Worm (Caenorhabditis elegans) whole organism, midembryonic: ENCODE measurements around the gene his-3.

Source experiments
- T22C8.4 ChIP-seq: fragments of 200-800 bp; sonication (Bioruptor generic); IDR thresholded peaks from 2 replicates; pipeline ENCODE4 v1.3.6; 2022; ENCODE audit warnings: missing genetic modification characterization, missing compliant biosample characterization
- cog-1 ChIP-seq: sonication (generic microtip); optimal IDR thresholded peaks from 2 replicates; lab custom pipeline; 2016; ENCODE audit warnings: missing genetic modification characterization, missing compliant biosample characterization
- flt-1 ChIP-seq: fragments of 200-800 bp; sonication (Bioruptor generic); IDR thresholded peaks from 2 replicates; pipeline ENCODE4 v1.3.6; 2022; ENCODE audit warnings: missing genetic modification characterization, missing compliant biosample characterization
- klf-2 ChIP-seq: fragments of 200-800 bp; sonication (Bioruptor generic); conservative IDR thresholded peaks from 2 replicates; pipeline ENCODE4 v1.3.6; 2022; ENCODE audit warnings: missing genetic modification reagents, missing genetic modification characterization, missing compliant biosample characterization
- med-1 ChIP-seq: sonication (generic microtip); optimal IDR thresholded peaks from 2 replicates; lab custom pipeline; 2017; ENCODE audit warnings: missing genetic modification characterization, mild to moderate bottlenecking, missing compliant biosample characterization, antibody characterized with exemption, missing genetic modification reagents; ENCODE audit not compliant: insufficient read depth
- ref-1 ChIP-seq: fragments of 200-800 bp; sonication (Bioruptor generic); conservative IDR thresholded peaks from 2 replicates; pipeline ENCODE4 v1.3.6; 2022; ENCODE audit warnings: missing genetic modification reagents, missing genetic modification characterization, missing compliant biosample characterization
- tab-1 ChIP-seq: fragments of 200-800 bp; sonication (Bioruptor generic); IDR thresholded peaks from 2 replicates; pipeline ENCODE4 v1.3.6; 2022; ENCODE audit warnings: missing genetic modification characterization, missing compliant biosample characterization
- ztf-23 ChIP-seq: fragments of 200-800 bp; sonication (Bioruptor generic); IDR thresholded peaks from 2 replicates; pipeline ENCODE4 v1.3.6; 2022; ENCODE audit warnings: missing genetic modification reagents, missing genetic modification characterization, missing compliant biosample characterization
- ztf-29 ChIP-seq: fragments of 200-800 bp; sonication (Bioruptor generic); IDR thresholded peaks from 2 replicates; pipeline ENCODE4 v1.3.6; 2022; ENCODE audit warnings: missing genetic modification reagents, missing genetic modification characterization, missing compliant biosample characterization

The his-3 gene

ce11 chrV:16041412-16041811 lies 804 bp downstream of the his-3 start:
- no peak for TF ChIP-seq klf-2
- no peak for TF ChIP-seq ztf-23 (GFP tag; lab: Robert Waterston, UW)
- no peak for TF ChIP-seq cog-1 (tag; lab: Kevin White, UChicago)
- no peak for TF ChIP-seq flt-1
- TF ChIP-seq ref-1 (GFP tag; lab: Robert Waterston, UW) = no peak
- TF ChIP-seq tab-1 (GFP tag; lab: Robert Waterston, UW) = no peak
- TF ChIP-seq ztf-29 (GFP tag; lab: Robert Waterston, UW) = no peak

- 0 out of 2 replicates have a peak, but pooled peaks have one; percentile 3 for TF ChIP-seq klf-2
- TF ChIP-seq flt-1 = peak; percentile 81
- 0 out of 2 replicates have a peak, but pooled peaks have one; percentile 35 for TF ChIP-seq ztf-23 (GFP tag; lab: Robert Waterston, UW)
Measured at ce11 chrV:16041925-16042742, 1.5 kb downstream of the his-3 start, which contains the start of the genes his-2 and his-1. his-2 (minus strand) TSS chrV:16042283. his-1 (plus strand) TSS chrV:16042520.

- no peak for TF ChIP-seq tab-1 (GFP tag; lab: Robert Waterston, UW)
- TF ChIP-seq ztf-23 (GFP tag; lab: Robert Waterston, UW) = no peak
- no peak for TF ChIP-seq ref-1 (GFP tag; lab: Robert Waterston, UW)
- no peak; the same call in 1 of the 2 replicates for TF ChIP-seq flt-1
Measured at ce11 chrV:16042743-16043014, 2.1 kb downstream of the his-3 start.

- TF ChIP-seq cog-1 (tag; lab: Kevin White, UChicago) (no peak), ref-1 (GFP tag; lab: Robert Waterston, UW) (no peak), klf-2 (no peak), flt-1 (no peak), ztf-23 (GFP tag; lab: Robert Waterston, UW) (no peak), ztf-29 (GFP tag; lab: Robert Waterston, UW) (no peak), tab-1 (GFP tag; lab: Robert Waterston, UW) (no peak)
Measured at ce11 chrV:16043686-16044085, 3.1 kb downstream of the his-3 start.

ce11 chrV:16045837-16046236 lies 5.2 kb downstream of the his-3 start, which contains the start of gene T10C6.15:
T10C6.15 (minus strand) TSS chrV:16045940.
- TF ChIP-seq cog-1 (tag; lab: Kevin White, UChicago) (no peak), med-1 (no peak), tab-1 (GFP tag; lab: Robert Waterston, UW) (no peak), klf-2 (no peak), ztf-23 (GFP tag; lab: Robert Waterston, UW) (no peak), flt-1 (no peak), ztf-29 (GFP tag; lab: Robert Waterston, UW) (no peak), T22C8.4 (GFP tag; lab: Robert Waterston, UW) (no peak)

- TF ChIP-seq ztf-23 (GFP tag; lab: Robert Waterston, UW) (no peak), ref-1 (GFP tag; lab: Robert Waterston, UW) (no peak), ztf-29 (GFP tag; lab: Robert Waterston, UW) (no peak), flt-1 (no peak), klf-2 (no peak), cog-1 (tag; lab: Kevin White, UChicago) (no peak), tab-1 (GFP tag; lab: Robert Waterston, UW) (no peak), T22C8.4 (GFP tag; lab: Robert Waterston, UW) (no peak), med-1 (no peak)
Measured at ce11 chrV:16046573-16046972, 6.0 kb downstream of the his-3 start, which contains the start of gene ZK285.2. ZK285.2 (plus strand) TSS chrV:16046873.

ce11 chrV:16047052-16047451 lies 6.4 kb downstream of the his-3 start:
- TF ChIP-seq cog-1 (tag; lab: Kevin White, UChicago) (no peak), T22C8.4 (GFP tag; lab: Robert Waterston, UW) (no peak), flt-1 (no peak), ref-1 (GFP tag; lab: Robert Waterston, UW) (no peak), ztf-29 (GFP tag; lab: Robert Waterston, UW) (no peak), klf-2 (no peak), ztf-23 (GFP tag; lab: Robert Waterston, UW) (no peak), tab-1 (GFP tag; lab: Robert Waterston, UW) (no peak), med-1 (no peak)

ce11 chrV:16047508-16047907 lies 6.9 kb downstream of the his-3 start, which contains the start of gene str-198:
str-198 (plus strand) TSS chrV:16047808.
- TF ChIP-seq cog-1 (tag; lab: Kevin White, UChicago) (no peak), ztf-29 (GFP tag; lab: Robert Waterston, UW) (no peak), flt-1 (no peak), klf-2 (no peak), T22C8.4 (GFP tag; lab: Robert Waterston, UW) (no peak), tab-1 (GFP tag; lab: Robert Waterston, UW) (no peak), med-1 (no peak), ref-1 (GFP tag; lab: Robert Waterston, UW) (no peak), ztf-23 (GFP tag; lab: Robert Waterston, UW) (no peak)

- no peak for TF ChIP-seq ref-1 (GFP tag; lab: Robert Waterston, UW)
- no peak for TF ChIP-seq tab-1 (GFP tag; lab: Robert Waterston, UW)
- no peak for TF ChIP-seq flt-1
- TF ChIP-seq cog-1 (tag; lab: Kevin White, UChicago) = no peak
- no peak for TF ChIP-seq klf-2
- no peak for TF ChIP-seq T22C8.4 (GFP tag; lab: Robert Waterston, UW)
- no peak for TF ChIP-seq ztf-29 (GFP tag; lab: Robert Waterston, UW)
- no peak for TF ChIP-seq ztf-23 (GFP tag; lab: Robert Waterston, UW)
- no peak for TF ChIP-seq med-1
Measured at ce11 chrV:16049177-16049576, 8.6 kb downstream of the his-3 start, which contains the start of gene best-12. best-12 (plus strand) TSS chrV:16049477.

- no peak for TF ChIP-seq ztf-23 (GFP tag; lab: Robert Waterston, UW)
- TF ChIP-seq tab-1 (GFP tag; lab: Robert Waterston, UW) = no peak
- TF ChIP-seq flt-1 = no peak
- TF ChIP-seq med-1 = no peak
- no peak for TF ChIP-seq ztf-29 (GFP tag; lab: Robert Waterston, UW)
- no peak for TF ChIP-seq cog-1 (tag; lab: Kevin White, UChicago)
- TF ChIP-seq klf-2 = no peak
- TF ChIP-seq ref-1 (GFP tag; lab: Robert Waterston, UW) = no peak
- TF ChIP-seq T22C8.4 (GFP tag; lab: Robert Waterston, UW) = no peak
Measured at ce11 chrV:16053373-16053772, 12.8 kb downstream of the his-3 start, which contains the start of gene F14H3.3. F14H3.3 (minus strand) TSS chrV:16053473.
